Worm (Caenorhabditis elegans) whole organism, L4/young adult: ENCODE results near the gene epic-3.

Experiments
- dao-5 ChIP-seq: sonication (generic microtip); optimal IDR thresholded peaks from 2 replicates; lab custom pipeline; 2016; ENCODE audit warnings: missing genotype, missing genetic modification characterization, moderate library complexity, missing compliant biosample characterization
- him-1 ChIP-seq: sonication (generic microtip); optimal IDR thresholded peaks from 2 replicates; lab custom pipeline; 2016; ENCODE audit warnings: missing genotype, missing genetic modification reagents, missing genetic modification characterization, missing compliant biosample characterization

DNA sequence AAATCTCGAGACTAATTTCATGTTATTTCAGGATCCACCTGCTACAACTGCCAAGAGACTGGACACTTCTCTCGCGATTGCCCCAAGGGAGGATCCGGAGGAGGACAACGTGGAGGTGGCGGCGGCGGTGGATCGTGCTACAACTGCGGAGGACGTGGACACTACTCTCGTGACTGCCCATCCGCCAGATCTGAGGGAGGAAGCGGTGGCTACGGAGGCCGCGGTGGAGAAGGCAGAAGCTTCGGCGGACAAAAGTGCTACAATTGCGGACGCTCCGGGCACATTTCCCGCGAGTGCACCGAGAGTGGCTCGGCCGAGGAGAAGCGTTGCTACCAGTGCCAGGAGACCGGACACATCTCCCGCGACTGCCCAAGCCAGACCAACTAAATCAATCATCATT lies 13.6 kb downstream of the epic-3 start:
- no peak for TF ChIP-seq him-1 (tag; lab: Kevin White, UChicago)
- no peak for TF ChIP-seq dao-5 (tag; lab: Kevin White, UChicago)
